Fruit fly (Drosophila melanogaster) whole organism, adult: ENCODE results near the gene CG9471.

Experiments used
- CG33017 ChIP-seq: fragments of 200-800 bp; sonication (Bioruptor generic); optimal IDR thresholded peaks from 2 replicates; lab custom pipeline; 2018; ENCODE audit warnings: missing biosample characterization, mild to moderate bottlenecking, missing genetic modification characterization, moderate library complexity
- Crg-1 ChIP-seq: fragments of 200-800 bp; sonication (Bioruptor generic); optimal IDR thresholded peaks from 2 replicates; lab custom pipeline; 2016; ENCODE audit warnings: missing biosample characterization, missing genetic modification characterization
- pad ChIP-seq: fragments of 200-800 bp; sonication (Bioruptor generic); optimal IDR thresholded peaks from 3 replicates; lab custom pipeline; 2017; ENCODE audit warnings: missing biosample characterization, missing genetic modification characterization, mild to moderate bottlenecking, moderate library complexity, missing genetic modification reagents
- toe ChIP-seq: fragments of 200-800 bp; sonication (Bioruptor generic); optimal IDR thresholded peaks from 2 replicates; lab custom pipeline; 2016; ENCODE audit warnings: missing biosample characterization, missing genetic modification characterization

DNA sequence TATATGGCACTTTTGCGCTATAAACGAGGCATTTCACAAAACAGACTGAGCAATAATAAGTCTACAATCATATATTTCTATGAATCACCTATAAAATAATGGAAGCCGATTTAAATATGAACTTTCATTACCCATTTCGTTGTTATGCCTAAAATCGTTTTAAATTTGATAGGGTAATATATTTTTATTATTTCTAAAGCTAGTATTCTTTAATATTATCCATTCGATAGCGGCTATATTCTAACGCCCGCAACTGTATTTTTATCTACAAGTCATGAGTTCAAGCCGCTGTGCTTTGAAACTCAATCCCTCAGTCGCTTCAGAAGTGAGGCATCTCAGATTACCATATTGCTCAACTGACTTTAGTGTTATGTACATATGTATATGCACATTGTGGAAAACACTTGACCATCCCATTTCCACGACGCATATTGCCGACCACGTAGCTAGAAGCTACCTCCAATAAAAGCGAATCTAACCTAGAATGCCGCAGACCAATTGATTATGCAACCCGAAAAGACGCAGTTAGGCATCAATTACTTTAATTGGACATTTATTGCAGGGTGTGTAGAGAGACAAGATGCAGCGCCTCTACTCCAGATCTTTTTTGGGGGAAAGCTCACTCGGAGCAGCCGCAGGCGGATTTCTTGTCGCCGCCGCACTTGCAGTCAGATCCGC, 12.0 kb upstream of the CG9471 start:
- TF ChIP-seq pad (GFP tag; lab: Kevin White, UChicago) (no peak), toe (GFP tag; lab: Kevin White, UChicago) (no peak), Crg-1 (GFP tag; lab: Kevin White, UChicago) (no peak), CG33017 (tag; lab: Kevin White, UChicago) (peak; percentile 37)
